Worm (Caenorhabditis elegans) whole organism, L1 larva: ENCODE data around the gene T07E3.4.

Experiments used
- F16B12.6 ChIP-seq: fragments of 150-350 bp; optimal IDR thresholded peaks from 2 replicates; lab custom pipeline; 2014; ENCODE audit warnings: missing biosample characterization, missing genetic modification characterization
- Y116A8C.19 ChIP-seq: sonication (generic microtip); optimal IDR thresholded peaks from 2 replicates; lab custom pipeline; 2016; ENCODE audit warnings: missing compliant biosample characterization, missing genetic modification characterization, borderline replicate concordance
- alr-1 ChIP-seq: fragments of 200-800 bp; sonication (Bioruptor generic); optimal IDR thresholded peaks from 2 replicates; lab custom pipeline; 2018; ENCODE audit warnings: borderline replicate concordance, mild to moderate bottlenecking, missing genetic modification characterization, missing compliant biosample characterization
- aly-2 ChIP-seq: fragments of 150-350 bp; optimal IDR thresholded peaks from 2 replicates; lab custom pipeline; 2014; ENCODE audit warnings: missing biosample characterization, missing genetic modification characterization
- ceh-63 ChIP-seq: fragments of 200-800 bp; sonication (Bioruptor generic); optimal IDR thresholded peaks from 2 replicates; lab custom pipeline; 2018; ENCODE audit warnings: mild to moderate bottlenecking, missing genetic modification characterization, missing compliant biosample characterization
- ceh-88 ChIP-seq: fragments of 200-800 bp; sonication (Bioruptor generic); IDR thresholded peaks from 2 replicates; pipeline ENCODE4 v1.3.6; 2022; ENCODE audit warnings: missing genetic modification characterization, missing compliant biosample characterization
- ces-1 ChIP-seq: fragments of 150-350 bp; optimal IDR thresholded peaks from 2 replicates; lab custom pipeline; 2014; ENCODE audit warnings: missing biosample characterization, missing genetic modification reagents, missing genetic modification characterization
- dsc-1 ChIP-seq: sonication (generic microtip); optimal IDR thresholded peaks from 2 replicates; lab custom pipeline; 2016; ENCODE audit warnings: mild to moderate bottlenecking, missing genetic modification characterization, missing compliant biosample characterization
- efl-1 ChIP-seq, 4 experiments: fragments of 150-350 bp; optimal IDR thresholded peaks in 3 of 4; peaks in 1 of 4; 1 replicate in 1 of 4; 2 replicates in 3 of 4; lab custom pipeline; 2014; ENCODE audit warnings: missing biosample characterization in 2 of 4, missing genetic modification characterization in 2 of 4, missing genetic modification reagents in 2 of 4
- efl-3 ChIP-seq: fragments of 200-800 bp; sonication (Bioruptor generic); optimal IDR thresholded peaks from 2 replicates; lab custom pipeline; 2018; ENCODE audit warnings: mild to moderate bottlenecking, missing genetic modification characterization, missing compliant biosample characterization
- fkh-4 ChIP-seq: sonication (generic microtip); optimal IDR thresholded peaks from 2 replicates; lab custom pipeline; 2016; ENCODE audit warnings: missing compliant biosample characterization, missing genetic modification characterization, borderline replicate concordance
- fos-1 ChIP-seq: fragments of 150-350 bp; optimal IDR thresholded peaks from 2 replicates; lab custom pipeline; 2014; ENCODE audit warnings: missing biosample characterization, missing genetic modification characterization
- grh-1 ChIP-seq: fragments of 200-800 bp; sonication (Bioruptor generic); IDR thresholded peaks from 2 replicates; pipeline ENCODE4 v1.3.6; 2022; ENCODE audit warnings: missing genetic modification reagents, missing genetic modification characterization, missing compliant biosample characterization
- hlh-17 ChIP-seq: fragments of 200-800 bp; sonication (Bioruptor generic); optimal IDR thresholded peaks from 2 replicates; lab custom pipeline; 2018; ENCODE audit warnings: missing genetic modification characterization, mild to moderate bottlenecking, missing compliant biosample characterization, moderate library complexity, borderline replicate concordance
- hlh-4 ChIP-seq: sonication (generic microtip); optimal IDR thresholded peaks from 2 replicates; lab custom pipeline; 2016; ENCODE audit warnings: mild to moderate bottlenecking, missing genetic modification characterization, missing compliant biosample characterization
- irx-1 ChIP-seq: sonication (generic microtip); optimal IDR thresholded peaks from 2 replicates; lab custom pipeline; 2016; ENCODE audit warnings: missing genetic modification characterization, missing compliant biosample characterization
- isw-1 ChIP-seq: fragments of 200-800 bp; sonication (Bioruptor generic); IDR thresholded peaks from 2 replicates; pipeline ENCODE4 v1.3.6; 2022; ENCODE audit warnings: missing genetic modification characterization, missing compliant biosample characterization
- lin-13 ChIP-seq: fragments of 150-350 bp; optimal IDR thresholded peaks from 2 replicates; lab custom pipeline; 2014; ENCODE audit warnings: missing biosample characterization, missing genetic modification reagents, missing genetic modification characterization
- lin-14 ChIP-seq: fragments of 200-800 bp; sonication (Bioruptor generic); optimal IDR thresholded peaks from 2 replicates; lab custom pipeline; 2018; ENCODE audit warnings: mild to moderate bottlenecking, missing genetic modification characterization, moderate library complexity, missing compliant biosample characterization
- lin-15B ChIP-seq: fragments of 150-350 bp; sonication (generic microtip); optimal IDR thresholded peaks from 3 replicates; lab custom pipeline; 2014; ENCODE audit warnings: missing biosample characterization, missing genetic modification characterization
- lin-39 ChIP-seq: fragments of 150-350 bp; optimal IDR thresholded peaks from 2 replicates; lab custom pipeline; 2014; ENCODE audit warnings: missing biosample characterization, missing genetic modification reagents, missing genetic modification characterization
- lir-3 ChIP-seq: sonication (generic microtip); optimal IDR thresholded peaks from 2 replicates; lab custom pipeline; 2016; ENCODE audit warnings: mild to moderate bottlenecking, missing genetic modification characterization, moderate library complexity, missing compliant biosample characterization; ENCODE audit not compliant: poor library complexity
- lsy-2 ChIP-seq, 2 experiments: fragments of 150-350 bp; optimal IDR thresholded peaks; 2 replicates each; lab custom pipeline; 2014; ENCODE audit warnings: missing biosample characterization in 2 of 2, missing genetic modification characterization in 2 of 2
- mdl-1 ChIP-seq, 2 experiments: fragments of 150-350 bp; optimal IDR thresholded peaks; 2 replicates each; lab custom pipeline; 2014 to 2017; ENCODE audit warnings: missing biosample characterization in 2 of 2, missing genetic modification characterization in 2 of 2, inconsistent platforms in 1 of 2
- mef-2 ChIP-seq: fragments of 150-350 bp; optimal IDR thresholded peaks from 2 replicates; lab custom pipeline; 2014; ENCODE audit warnings: missing biosample characterization, missing genetic modification characterization
- mep-1 ChIP-seq: fragments of 150-350 bp; optimal IDR thresholded peaks from 2 replicates; lab custom pipeline; 2014; ENCODE audit warnings: missing biosample characterization, missing genetic modification characterization
- nhr-11 ChIP-seq: fragments of 150-350 bp; optimal IDR thresholded peaks from 2 replicates; lab custom pipeline; 2014; ENCODE audit warnings: missing biosample characterization, missing genetic modification characterization
- nhr-12 ChIP-seq: sonication (generic microtip); optimal IDR thresholded peaks from 2 replicates; lab custom pipeline; 2017; ENCODE audit warnings: missing biosample characterization, missing genetic modification characterization
- nhr-19 ChIP-seq: fragments of 200-800 bp; sonication (Bioruptor generic); conservative IDR thresholded peaks from 2 replicates; pipeline ENCODE4 v1.3.6; 2022; ENCODE audit warnings: missing genetic modification characterization, missing compliant biosample characterization
- nhr-28 ChIP-seq: fragments of 150-350 bp; optimal IDR thresholded peaks from 2 replicates; lab custom pipeline; 2014; ENCODE audit warnings: missing biosample characterization, missing genetic modification characterization
- nhr-47 ChIP-seq: sonication (generic microtip); optimal IDR thresholded peaks from 2 replicates; lab custom pipeline; 2016; ENCODE audit warnings: mild to moderate bottlenecking, missing genetic modification characterization, moderate library complexity, missing compliant biosample characterization
- nhr-71 ChIP-seq: sonication (generic microtip); optimal IDR thresholded peaks from 2 replicates; lab custom pipeline; 2016; ENCODE audit warnings: mild to moderate bottlenecking, missing genetic modification characterization, moderate library complexity, missing compliant biosample characterization
- nhr-76 ChIP-seq: sonication (generic microtip); optimal IDR thresholded peaks from 2 replicates; lab custom pipeline; 2017; ENCODE audit warnings: missing biosample characterization, missing genetic modification characterization
- nhr-77 ChIP-seq: fragments of 150-350 bp; optimal IDR thresholded peaks from 2 replicates; lab custom pipeline; 2014; ENCODE audit warnings: missing biosample characterization, missing genetic modification characterization
- nhr-85 ChIP-seq: sonication (generic microtip); peaks from one replicate; lab custom pipeline; 2016; ENCODE audit warnings: missing genetic modification characterization, inconsistent platforms, missing compliant biosample characterization
- nhr-90 ChIP-seq: sonication (generic microtip); optimal IDR thresholded peaks from 2 replicates; lab custom pipeline; 2016; ENCODE audit warnings: mild to moderate bottlenecking, missing genetic modification characterization, missing compliant biosample characterization; ENCODE audit not compliant: poor library complexity
- pax-3 ChIP-seq: fragments of 200-800 bp; sonication (Bioruptor generic); optimal IDR thresholded peaks from 2 replicates; lab custom pipeline; 2018; ENCODE audit warnings: mild to moderate bottlenecking, missing genetic modification characterization, moderate library complexity, missing compliant biosample characterization
- pqm-1 ChIP-seq: sonication (generic microtip); optimal IDR thresholded peaks from 3 replicates; lab custom pipeline; 2017; ENCODE audit warnings: missing biosample characterization, missing genetic modification characterization
- rnt-1 ChIP-seq: sonication (generic microtip); optimal IDR thresholded peaks from 2 replicates; lab custom pipeline; 2016; ENCODE audit warnings: mild to moderate bottlenecking, missing genetic modification characterization, moderate library complexity, missing compliant biosample characterization
- snpc-4 ChIP-seq: fragments of 150-350 bp; optimal IDR thresholded peaks from 2 replicates; lab custom pipeline; 2014; ENCODE audit warnings: missing biosample characterization, missing genetic modification characterization
- sox-4 ChIP-seq: sonication (generic microtip); optimal IDR thresholded peaks from 2 replicates; lab custom pipeline; 2016; ENCODE audit warnings: missing genetic modification characterization, missing compliant biosample characterization
- sptf-1 ChIP-seq: fragments of 150-350 bp; optimal IDR thresholded peaks from 2 replicates; lab custom pipeline; 2014; ENCODE audit warnings: missing biosample characterization, missing genetic modification characterization
- sup-37 ChIP-seq: fragments of 200-800 bp; sonication (Bioruptor generic); optimal IDR thresholded peaks from 2 replicates; lab custom pipeline; 2018; ENCODE audit warnings: mild to moderate bottlenecking, missing genetic modification characterization, missing compliant biosample characterization
- tbx-2 ChIP-seq: sonication (generic microtip); optimal IDR thresholded peaks from 2 replicates; lab custom pipeline; 2016; ENCODE audit warnings: missing genetic modification characterization, missing compliant biosample characterization
- unc-130 ChIP-seq: fragments of 150-350 bp; optimal IDR thresholded peaks from 2 replicates; lab custom pipeline; 2017; ENCODE audit warnings: missing biosample characterization, missing genetic modification characterization, inconsistent platforms
- unc-30 ChIP-seq: sonication (generic microtip); optimal IDR thresholded peaks from 2 replicates; lab custom pipeline; 2017; ENCODE audit warnings: missing biosample characterization, missing genetic modification characterization
- unc-86 ChIP-seq: sonication (generic microtip); optimal IDR thresholded peaks from 2 replicates; lab custom pipeline; 2016; ENCODE audit warnings: missing genetic modification characterization, missing compliant biosample characterization
- zag-1 ChIP-seq: fragments of 150-350 bp; optimal IDR thresholded peaks from 2 replicates; lab custom pipeline; 2014; ENCODE audit warnings: missing biosample characterization, missing genetic modification characterization
- ztf-11 ChIP-seq, 2 experiments: sonication (generic microtip); optimal IDR thresholded peaks; 2 replicates each; lab custom pipeline; 2016 to 2017; ENCODE audit warnings: missing genetic modification characterization in 2 of 2, missing biosample characterization in 1 of 2, missing compliant biosample characterization in 1 of 2
- ztf-4 ChIP-seq: fragments of 150-350 bp; optimal IDR thresholded peaks from 2 replicates; lab custom pipeline; 2014; ENCODE audit warnings: missing biosample characterization, missing genetic modification characterization

The T07E3.4 gene

DNA sequence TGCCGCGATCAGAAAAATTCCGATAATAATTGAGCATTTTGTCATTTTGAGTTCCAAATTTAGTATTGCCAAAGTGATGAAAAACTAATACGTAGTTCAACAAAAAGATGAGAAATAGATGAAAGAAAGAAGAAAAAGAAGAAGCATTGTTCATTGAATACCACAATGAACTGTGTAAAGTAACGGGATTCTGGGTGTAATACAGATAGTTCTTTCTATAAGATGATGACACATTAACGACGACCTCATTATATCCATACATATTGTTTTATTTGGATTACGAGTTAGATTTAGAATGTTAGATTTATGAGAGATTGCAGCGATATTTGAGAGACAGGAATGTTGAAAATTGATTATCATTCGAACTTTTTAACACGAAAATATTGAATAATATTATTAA is 6.3 kb upstream of the T07E3.4 start, which contains the start of gene K04C2.5:
K04C2.5 (minus strand) TSS at position 101 of the 400 bp plus-strand sequence.
- TF ChIP-seq nhr-11 (tag; lab: Kevin White, UChicago) (no peak), pax-3 (tag; lab: Kevin White, UChicago) (no peak), snpc-4 (no peak), nhr-85 (tag; lab: Kevin White, UChicago) (no peak), lir-3 (tag; lab: Kevin White, UChicago) (no peak), hlh-17 (GFP tag; lab: Kevin White, UChicago) (no peak), irx-1 (tag; lab: Kevin White, UChicago) (no peak), nhr-71 (tag; lab: Kevin White, UChicago) (no peak), tbx-2 (tag; lab: Kevin White, UChicago) (no peak), fkh-4 (tag; lab: Kevin White, UChicago) (no peak), nhr-12 (tag; lab: Kevin White, UChicago) (no peak), mef-2 (no peak), grh-1 (GFP tag; lab: Robert Waterston, UW) (no peak), fos-1 (no peak)

DNA sequence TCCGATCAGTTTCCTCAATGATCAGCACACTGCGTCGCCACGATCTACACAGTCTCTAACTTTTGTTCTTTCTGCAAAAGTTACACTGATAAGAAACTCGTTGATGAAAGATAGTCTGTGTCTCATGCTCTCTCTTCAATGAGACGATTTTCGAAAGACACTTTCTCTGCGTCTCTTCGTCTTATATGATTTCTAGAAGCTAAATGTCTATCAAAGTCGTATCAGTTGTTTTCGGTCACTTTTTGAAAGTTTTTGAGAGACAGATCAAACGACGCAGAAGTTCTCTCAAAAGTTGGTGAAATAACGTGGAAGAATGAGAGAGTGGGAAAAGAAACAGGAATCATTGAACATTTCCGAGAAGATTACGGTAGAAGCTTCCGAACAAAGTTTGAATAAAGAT is 2.6 kb upstream of the T07E3.4 start:
- TF ChIP-seq pax-3 (tag; lab: Kevin White, UChicago), result no peak
- TF ChIP-seq isw-1, result no peak
- no peak for TF ChIP-seq ces-1 (GFP tag; lab: Kevin White, UChicago)
- TF ChIP-seq efl-3, result no peak
- peak; percentile 18 for TF ChIP-seq lin-13 (GFP tag; lab: Kevin White, UChicago)
- TF ChIP-seq rnt-1, result peak; percentile 81
- TF ChIP-seq unc-30 (tag; lab: Kevin White, UChicago), result no peak
- peak in 1 of 2 experiments; percentile 49 for TF ChIP-seq mdl-1 (tag; optimal IDR thresholded peaks at IDR 0.05; lab: Kevin White, UChicago)
- no peak for TF ChIP-seq sup-37 (GFP tag; lab: Kevin White, UChicago)
- peak; percentile 4 for TF ChIP-seq nhr-11 (tag; lab: Kevin White, UChicago)
- TF ChIP-seq nhr-90, result peak; percentile 53
- TF ChIP-seq efl-1 (optimal IDR thresholded peaks at IDR 0.05; lab: Kevin White, UChicago), result peak; percentile 60
- TF ChIP-seq efl-1 (GFP tag; optimal IDR thresholded peaks at IDR 0.05 in 1 of 2; lab: Kevin White, UChicago), result peak; percentile 36 to 95
- TF ChIP-seq Y116A8C.19 (tag; lab: Kevin White, UChicago), result no peak
- no peak for TF ChIP-seq alr-1
- no peak for TF ChIP-seq F16B12.6 (tag; lab: Kevin White, UChicago)
- peak; percentile 90 for TF ChIP-seq lin-14 (GFP tag; lab: Kevin White, UChicago)
- no peak for TF ChIP-seq ztf-11 (tag; optimal IDR thresholded peaks at IDR 0.05; lab: Kevin White, UChicago)
- TF ChIP-seq zag-1, result no peak
- TF ChIP-seq unc-130 (tag; lab: Kevin White, UChicago), result no peak
- peak; percentile 58 for TF ChIP-seq nhr-47 (tag; lab: Kevin White, UChicago)
- peak; percentile 85 for TF ChIP-seq nhr-19 (GFP tag; lab: Robert Waterston, UW)
- no peak for TF ChIP-seq dsc-1
- TF ChIP-seq lsy-2 (tag; optimal IDR thresholded peaks at IDR 0.05; lab: Kevin White, UChicago), result peak; percentile 74 to 91
- TF ChIP-seq unc-86, result no peak
- TF ChIP-seq nhr-76, result no peak
- TF ChIP-seq lir-3 (tag; lab: Kevin White, UChicago), result peak; percentile 55
- no peak for TF ChIP-seq fkh-4 (tag; lab: Kevin White, UChicago)
- no peak for TF ChIP-seq pqm-1 (tag; lab: Kevin White, UChicago)
- TF ChIP-seq nhr-77 (tag; lab: Kevin White, UChicago), result peak; percentile 49
- peak; percentile 66 for TF ChIP-seq mep-1
- no peak for TF ChIP-seq sox-4 (tag; lab: Kevin White, UChicago)
- no peak for TF ChIP-seq lin-15B
- no peak for TF ChIP-seq hlh-4 (tag; lab: Kevin White, UChicago)
- peak; percentile 79 for TF ChIP-seq fos-1
- TF ChIP-seq nhr-85 (tag; lab: Kevin White, UChicago), result peak; percentile 87
- TF ChIP-seq sptf-1 (tag; lab: Kevin White, UChicago), result no peak
- TF ChIP-seq ztf-4 (tag; lab: Kevin White, UChicago), result peak; percentile 51
- peak; percentile 63 for TF ChIP-seq lin-39 (tag; lab: Kevin White, UChicago)
- TF ChIP-seq ceh-63 (GFP tag; lab: Kevin White, UChicago), result no peak
- no peak for TF ChIP-seq mef-2
- no peak for TF ChIP-seq ceh-88 (GFP tag; lab: Robert Waterston, UW)
- no peak for TF ChIP-seq nhr-28 (tag; lab: Kevin White, UChicago)
- TF ChIP-seq aly-2 (tag; lab: Kevin White, UChicago), result peak; percentile 70
